Worm (Caenorhabditis elegans) whole organism, L2 larva: ENCODE measurements around the gene F47F2.1.

ENCODE experiments used
- F13H6.1 ChIP-seq: sonication (generic microtip); optimal IDR thresholded peaks from 2 replicates; lab custom pipeline; 2016; ENCODE audit warnings: missing genetic modification characterization, missing compliant biosample characterization
- dmd-4 ChIP-seq: sonication (generic microtip); optimal IDR thresholded peaks from 2 replicates; lab custom pipeline; 2017; ENCODE audit warnings: missing biosample characterization, missing genetic modification characterization
- elt-3 ChIP-seq: sonication (generic microtip); optimal IDR thresholded peaks from 2 replicates; lab custom pipeline; 2017; ENCODE audit warnings: missing biosample characterization, missing genetic modification characterization
- lin-13 ChIP-seq: fragments of 150-350 bp; optimal IDR thresholded peaks from 2 replicates; lab custom pipeline; 2014; ENCODE audit warnings: missing biosample characterization, missing genetic modification reagents, missing genetic modification characterization
- mab-5 ChIP-seq: fragments of 150-350 bp; optimal IDR thresholded peaks from 2 replicates; lab custom pipeline; 2014; ENCODE audit warnings: missing biosample characterization, missing genetic modification characterization
- nhr-11 ChIP-seq: fragments of 150-350 bp; optimal IDR thresholded peaks from 2 replicates; lab custom pipeline; 2014; ENCODE audit warnings: missing biosample characterization, missing genetic modification characterization
- nhr-23 ChIP-seq: fragments of 150-350 bp; optimal IDR thresholded peaks from 2 replicates; lab custom pipeline; 2014; ENCODE audit warnings: missing biosample characterization, missing genetic modification reagents, missing genetic modification characterization
- nhr-237 ChIP-seq: fragments of 150-350 bp; optimal IDR thresholded peaks from 2 replicates; lab custom pipeline; 2014; ENCODE audit warnings: missing biosample characterization, missing genetic modification characterization
- nhr-25 ChIP-seq: fragments of 150-350 bp; sonication (generic microtip); optimal IDR thresholded peaks from 3 replicates; lab custom pipeline; 2014; ENCODE audit warnings: missing biosample characterization, missing genetic modification characterization
- nhr-77 ChIP-seq: fragments of 150-350 bp; optimal IDR thresholded peaks from 2 replicates; lab custom pipeline; 2014; ENCODE audit warnings: missing biosample characterization, missing genetic modification characterization
- snpc-4 ChIP-seq: fragments of 150-350 bp; optimal IDR thresholded peaks from 2 replicates; lab custom pipeline; 2014; ENCODE audit warnings: missing biosample characterization, missing genetic modification characterization
- unc-62 ChIP-seq: fragments of 150-350 bp; optimal IDR thresholded peaks from 2 replicates; lab custom pipeline; 2014; ENCODE audit warnings: missing biosample characterization, missing genetic modification reagents, missing genetic modification characterization
- ztf-11 ChIP-seq: sonication (generic microtip); optimal IDR thresholded peaks from 2 replicates; lab custom pipeline; 2017; ENCODE audit warnings: missing biosample characterization, missing genetic modification characterization

- TF ChIP-seq mab-5 = no peak
- no peak for TF ChIP-seq ztf-11 (tag; lab: Kevin White, UChicago)
- no peak for TF ChIP-seq elt-3
- TF ChIP-seq nhr-77 (tag; lab: Kevin White, UChicago) = no peak
- no peak for TF ChIP-seq F13H6.1 (tag; lab: Kevin White, UChicago)
- TF ChIP-seq lin-13 (GFP tag; lab: Kevin White, UChicago) = no peak
- TF ChIP-seq nhr-237 (tag; lab: Kevin White, UChicago) = no peak
- TF ChIP-seq nhr-11 (tag; lab: Kevin White, UChicago) = no peak
- TF ChIP-seq nhr-23 (tag; lab: Kevin White, UChicago) = no peak
- TF ChIP-seq dmd-4 (tag; lab: Kevin White, UChicago) = no peak
- no peak for TF ChIP-seq nhr-25 (tag; lab: Kevin White, UChicago)
- no peak for TF ChIP-seq snpc-4
- TF ChIP-seq unc-62 (GFP tag; lab: Kevin White, UChicago) = no peak
These were observed 63.9 kb downstream of the F47F2.1 start, which contains the start of gene T19D2.13 for ce11 chrX:3942267-3942666.
